Fruit fly (Drosophila melanogaster): Measurements from ENCODE around the gene CG5888.
A peak's percentile ranks its signal among the peaks of the same experiment; 100 is the strongest.

CG5888 gene

DNA sequence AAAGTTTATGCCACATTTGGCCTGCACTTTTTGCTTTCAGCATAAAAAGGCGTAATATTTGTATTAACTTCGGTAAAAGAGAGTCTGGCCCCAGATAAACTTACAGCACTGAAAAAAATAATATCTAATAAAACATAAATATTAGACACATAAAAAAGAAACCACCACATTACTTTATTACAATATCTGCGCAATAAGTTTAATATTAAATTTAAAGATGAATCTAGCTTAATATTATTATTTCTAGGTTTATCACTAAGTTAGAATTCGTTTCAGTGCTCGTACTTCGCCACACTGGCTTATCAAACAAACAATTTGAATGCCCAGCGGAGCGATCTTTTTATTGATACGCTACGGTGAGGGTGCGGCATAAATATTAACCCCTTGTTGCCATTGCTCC, 90.4 kb downstream of the CG5888 start (continued):
- peak; percentile 49 for TF ChIP-seq unpg (GFP tag; optimal IDR thresholded peaks at IDR 0.05)
- TF ChIP-seq sr (GFP tag; IDR thresholded peaks at IDR 0.05) = no peak
- TF ChIP-seq esg (GFP tag; conservative IDR thresholded peaks at IDR 0.05) = peak; percentile 31
- TF ChIP-seq CG8388 (GFP tag; optimal IDR thresholded peaks at IDR 0.05) = peak; percentile 37
- no peak for TF ChIP-seq her (GFP tag; optimal IDR thresholded peaks at IDR 0.05)
- no peak for TF ChIP-seq Jarid2 (GFP tag; optimal IDR thresholded peaks at IDR 0.05)
- no peak for TF ChIP-seq CG12659 (GFP tag; optimal IDR thresholded peaks at IDR 0.05)
- no peak for TF ChIP-seq zfh2 (GFP tag; optimal IDR thresholded peaks at IDR 0.05)
- TF ChIP-seq CG4424 (GFP tag; optimal IDR thresholded peaks at IDR 0.05) = peak; percentile 10
- TF ChIP-seq Hr3 (GFP tag; optimal IDR thresholded peaks at IDR 0.05) = no peak
- TF ChIP-seq chn (GFP tag; optimal IDR thresholded peaks at IDR 0.05) = no peak
- TF ChIP-seq pnt (GFP tag; optimal IDR thresholded peaks at IDR 0.05) = no peak
- peak; percentile 38 for TF ChIP-seq CG7839 (tag; optimal IDR thresholded peaks at IDR 0.05)
- TF ChIP-seq CG2202 (tag; optimal IDR thresholded peaks at IDR 0.05) = no peak
- no peak for TF ChIP-seq Opbp (GFP tag; IDR thresholded peaks at IDR 0.05; ENCODE audit: partially characterized antibody)
- TF ChIP-seq zen (tag; optimal IDR thresholded peaks at IDR 0.05) = no peak
- TF ChIP-seq CG15269 (tag; optimal IDR thresholded peaks at IDR 0.05) = peak; percentile 25
- no peak for TF ChIP-seq CG18011 (GFP tag; optimal IDR thresholded peaks at IDR 0.05)
- no peak for TF ChIP-seq CG13287 (GFP tag; IDR thresholded peaks at IDR 0.05; ENCODE audit: partially characterized antibody)
- TF ChIP-seq Lim3 (GFP tag; IDR thresholded peaks at IDR 0.05) = no peak
- TF ChIP-seq ato (GFP tag; IDR thresholded peaks at IDR 0.05; ENCODE audit: partially characterized antibody) = no peak
- TF ChIP-seq crp (GFP tag; optimal IDR thresholded peaks at IDR 0.05) = no peak
- no peak for TF ChIP-seq CG8089 (GFP tag; optimal IDR thresholded peaks at IDR 0.05)
- no peak for TF ChIP-seq CG6175 (GFP tag; IDR thresholded peaks at IDR 0.05)
- no peak for TF ChIP-seq CG12744 (GFP tag; optimal IDR thresholded peaks at IDR 0.05)
- peak; percentile 32 for TF ChIP-seq CG14710 (tag; optimal IDR thresholded peaks at IDR 0.05)
- no peak for TF ChIP-seq gsb (GFP tag; IDR thresholded peaks at IDR 0.05)
- TF ChIP-seq ara (GFP tag; IDR thresholded peaks at IDR 0.05) = peak; percentile 43; the same call in 1 of the 2 replicates
- TF ChIP-seq CG10267 (tag; optimal IDR thresholded peaks at IDR 0.05) = peak; percentile 29
- no peak for TF ChIP-seq CG15011 (GFP tag; optimal IDR thresholded peaks at IDR 0.05)
- TF ChIP-seq twi (tag; optimal IDR thresholded peaks at IDR 0.05) = peak; percentile 13
- no peak for TF ChIP-seq Atf-2 (GFP tag; optimal IDR thresholded peaks at IDR 0.05)
- TF ChIP-seq NFAT (GFP tag; IDR thresholded peaks at IDR 0.05) = no peak
- no peak for TF ChIP-seq dpn (GFP tag; optimal IDR thresholded peaks at IDR 0.05)
- no peak for TF ChIP-seq exex (tag; optimal IDR thresholded peaks at IDR 0.05)
- TF ChIP-seq insv (GFP tag; optimal IDR thresholded peaks at IDR 0.05) = no peak
- no peak for TF ChIP-seq CG12155 (GFP tag; optimal IDR thresholded peaks at IDR 0.05)
- TF ChIP-seq CG6683 (GFP tag; optimal IDR thresholded peaks at IDR 0.05) = no peak
- peak; percentile 57 for TF ChIP-seq dmrt99B (tag; optimal IDR thresholded peaks at IDR 0.05)
- no peak for TF ChIP-seq jumu (GFP tag; optimal IDR thresholded peaks at IDR 0.05)
- no peak for TF ChIP-seq pfk (GFP tag; optimal IDR thresholded peaks at IDR 0.05)
- peak; percentile 15 for TF ChIP-seq CG9727 (GFP tag; optimal IDR thresholded peaks at IDR 0.05)
